Worm (Caenorhabditis elegans) whole organism, late embryonic: ENCODE results near the gene sec-61.A.
A peak's percentile ranks its signal among the peaks of the same experiment; 100 is the strongest.

Experiments used
- K02D7.2 ChIP-seq: sonication (generic microtip); optimal IDR thresholded peaks from 2 replicates; lab custom pipeline; 2017; ENCODE audit warnings: mild to moderate bottlenecking, missing genetic modification characterization, missing compliant biosample characterization
- K09A11.1 ChIP-seq: sonication (generic microtip); optimal IDR thresholded peaks from 2 replicates; lab custom pipeline; 2017; ENCODE audit warnings: antibody characterized with exemption, mild to moderate bottlenecking, missing genetic modification characterization, missing compliant biosample characterization; ENCODE audit not compliant: insufficient read depth
- ahr-1 ChIP-seq: sonication (generic microtip); optimal IDR thresholded peaks from 2 replicates; lab custom pipeline; 2016; ENCODE audit warnings: missing genetic modification characterization, missing compliant biosample characterization
- ama-1 ChIP-seq: fragments of 150-350 bp; optimal IDR thresholded peaks from 2 replicates; lab custom pipeline; 2014
- ceh-19 ChIP-seq: fragments of 200-800 bp; sonication (Bioruptor generic); optimal IDR thresholded peaks from 2 replicates; lab custom pipeline; 2018; ENCODE audit warnings: mild to moderate bottlenecking, missing genetic modification characterization, missing compliant biosample characterization
- ceh-24 ChIP-seq: sonication (generic microtip); optimal IDR thresholded peaks from 2 replicates; lab custom pipeline; 2016; ENCODE audit warnings: mild to moderate bottlenecking, missing genetic modification characterization, missing compliant biosample characterization
- ceh-31 ChIP-seq: sonication (generic microtip); optimal IDR thresholded peaks from 2 replicates; lab custom pipeline; 2016; ENCODE audit warnings: missing genetic modification characterization, missing compliant biosample characterization
- ceh-45 ChIP-seq: fragments of 200-800 bp; sonication (Bioruptor generic); IDR thresholded peaks from 2 replicates; pipeline ENCODE4 v1.3.6; 2022; ENCODE audit warnings: missing genetic modification reagents, missing genetic modification characterization, missing compliant biosample characterization
- che-1 ChIP-seq: sonication (generic microtip); optimal IDR thresholded peaks from 2 replicates; lab custom pipeline; 2016; ENCODE audit warnings: mild to moderate bottlenecking, missing genetic modification characterization, missing compliant biosample characterization
- dmd-4 ChIP-seq: sonication (generic microtip); optimal IDR thresholded peaks from 2 replicates; lab custom pipeline; 2016; ENCODE audit warnings: borderline replicate concordance, missing genetic modification characterization, missing compliant biosample characterization
- fkh-10 ChIP-seq: fragments of 150-350 bp; optimal IDR thresholded peaks from 2 replicates; lab custom pipeline; 2014; ENCODE audit warnings: missing biosample characterization, missing genetic modification reagents, missing genetic modification characterization
- fkh-6 ChIP-seq: sonication (generic microtip); optimal IDR thresholded peaks from 2 replicates; lab custom pipeline; 2016; ENCODE audit warnings: missing genetic modification characterization, missing compliant biosample characterization
- gmeb-2 ChIP-seq: sonication (generic microtip); optimal IDR thresholded peaks from 2 replicates; lab custom pipeline; 2016; ENCODE audit warnings: missing genetic modification characterization, inconsistent platforms, missing compliant biosample characterization
- hlh-13 ChIP-seq: fragments of 200-800 bp; sonication (Bioruptor generic); optimal IDR thresholded peaks from 2 replicates; lab custom pipeline; 2018; ENCODE audit warnings: mild to moderate bottlenecking, missing genetic modification characterization, missing compliant biosample characterization
- hlh-15 ChIP-seq: sonication (generic microtip); optimal IDR thresholded peaks from 2 replicates; lab custom pipeline; 2016; ENCODE audit warnings: missing genetic modification characterization, missing compliant biosample characterization
- hlh-6 ChIP-seq: sonication (generic microtip); optimal IDR thresholded peaks from 2 replicates; lab custom pipeline; 2016; ENCODE audit warnings: missing genotype, missing genetic modification characterization, missing compliant biosample characterization
- hlh-8 ChIP-seq: sonication (generic microtip); optimal IDR thresholded peaks from 2 replicates; lab custom pipeline; 2016; ENCODE audit warnings: missing genotype, missing genetic modification characterization, missing compliant biosample characterization
- madf-2 ChIP-seq: sonication (generic microtip); optimal IDR thresholded peaks from 2 replicates; lab custom pipeline; 2017; ENCODE audit warnings: missing genetic modification characterization, missing compliant biosample characterization
- mec-3 ChIP-seq: sonication (generic microtip); optimal IDR thresholded peaks from 2 replicates; lab custom pipeline; 2016; ENCODE audit warnings: borderline replicate concordance, missing genetic modification characterization, missing compliant biosample characterization
- nhr-232 ChIP-seq: sonication (generic microtip); optimal IDR thresholded peaks from 2 replicates; lab custom pipeline; 2016; ENCODE audit warnings: missing genetic modification characterization, missing compliant biosample characterization
- npax-4 ChIP-seq: sonication (generic microtip); optimal IDR thresholded peaks from 2 replicates; lab custom pipeline; 2016; ENCODE audit warnings: missing genetic modification characterization, missing compliant biosample characterization
- odd-2 ChIP-seq: sonication (generic microtip); optimal IDR thresholded peaks from 2 replicates; lab custom pipeline; 2017; ENCODE audit warnings: antibody characterized with exemption, mild to moderate bottlenecking, missing genetic modification characterization, missing compliant biosample characterization
- pax-1 ChIP-seq: fragments of 150-350 bp; optimal IDR thresholded peaks from 2 replicates; lab custom pipeline; 2014; ENCODE audit warnings: missing biosample characterization, missing genetic modification characterization
- sox-2 ChIP-seq: fragments of 200-800 bp; sonication (Bioruptor generic); IDR thresholded peaks from 2 replicates; pipeline ENCODE4 v1.3.6; 2022; ENCODE audit warnings: missing genetic modification reagents, missing genetic modification characterization, missing compliant biosample characterization
- syd-9 ChIP-seq: sonication (generic microtip); optimal IDR thresholded peaks from 2 replicates; lab custom pipeline; 2016; ENCODE audit warnings: mild to moderate bottlenecking, missing genetic modification characterization, moderate library complexity, missing compliant biosample characterization
- ttx-3 ChIP-seq: sonication (generic microtip); optimal IDR thresholded peaks from 2 replicates; lab custom pipeline; 2016; ENCODE audit warnings: missing genetic modification reagents, missing genetic modification characterization, missing compliant biosample characterization
- unc-3 ChIP-seq, 2 experiments: fragments of 200-800 bp in 1 of 2; sonication (Bioruptor generic) in 1 of 2; sonication (generic microtip) in 1 of 2; conservative IDR thresholded peaks in 1 of 2; optimal IDR thresholded peaks in 1 of 2; 2 replicates each; pipeline versions ENCODE4 v1.3.6 to Lab custom; 2016 to 2022; ENCODE audit warnings: missing compliant biosample characterization in 2 of 2, missing genetic modification characterization in 2 of 2, missing genetic modification reagents in 1 of 2
- unc-42 ChIP-seq: sonication (generic microtip); optimal IDR thresholded peaks from 2 replicates; lab custom pipeline; 2016; ENCODE audit warnings: missing genotype, missing genetic modification characterization, missing compliant biosample characterization
- unc-86 ChIP-seq: sonication (generic microtip); optimal IDR thresholded peaks from 2 replicates; lab custom pipeline; 2016; ENCODE audit warnings: missing genetic modification characterization, missing compliant biosample characterization
- ztf-16 ChIP-seq: sonication (generic microtip); optimal IDR thresholded peaks from 2 replicates; lab custom pipeline; 2017; ENCODE audit warnings: missing genetic modification characterization, missing compliant biosample characterization

The sec-61.A gene

DNA sequence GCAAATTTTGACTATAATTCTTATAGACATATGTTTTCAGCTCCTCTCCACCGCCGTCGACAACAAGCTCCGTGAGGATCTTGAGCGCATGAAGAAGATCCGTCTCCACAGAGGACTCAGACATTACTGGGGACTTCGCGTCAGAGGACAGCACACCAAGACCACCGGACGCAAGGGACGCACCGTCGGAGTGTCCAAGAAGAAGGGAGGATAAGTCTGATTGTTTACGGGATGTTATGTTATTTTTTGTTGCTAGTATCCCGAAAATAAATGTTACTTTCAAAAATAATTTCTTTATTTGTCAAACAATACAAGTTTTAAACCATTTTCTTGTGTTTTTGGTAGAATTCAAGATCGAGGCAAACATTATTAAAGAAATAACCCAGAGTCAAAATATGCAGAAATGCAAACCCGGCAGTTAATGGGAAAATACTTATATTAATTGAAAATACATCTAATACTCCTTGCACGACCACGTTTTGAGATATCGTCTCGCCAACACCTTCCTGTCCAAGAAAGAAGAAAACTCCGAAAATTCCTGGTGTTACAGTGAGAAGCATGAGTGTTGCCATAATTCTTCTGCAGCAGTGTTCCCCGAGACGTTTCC lies 1.2 kb upstream of the sec-61.A start (continued):
- TF ChIP-seq dmd-4 (tag; lab: Kevin White, UChicago): no peak
- TF ChIP-seq mec-3 (tag; lab: Kevin White, UChicago): no peak

DNA sequence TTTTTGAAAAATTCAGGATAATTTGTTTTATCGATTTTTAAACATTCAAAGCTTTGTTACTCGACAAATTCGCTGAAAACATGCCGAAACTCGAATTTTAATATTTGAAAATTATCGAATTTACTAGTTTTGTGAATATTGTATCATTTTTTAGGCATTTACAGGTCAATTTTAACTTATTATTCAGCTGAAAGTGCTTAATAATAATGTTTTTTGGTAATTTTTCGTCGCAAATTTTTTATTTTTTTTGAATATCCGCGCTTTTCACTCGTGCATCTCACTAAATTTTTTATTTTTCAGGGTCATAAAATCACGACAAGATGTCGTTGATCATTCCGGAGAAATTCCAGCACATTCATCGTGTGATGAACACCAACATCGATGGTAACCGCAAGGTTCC lies 315 bp upstream of the sec-61.A start, which contains the start of gene rps-18:
Gene rps-18, plus strand, starts transcription at position 301 of the 400 bp plus-strand sequence.
- no peak for TF ChIP-seq che-1 (tag; lab: Kevin White, UChicago)
- TF ChIP-seq unc-86 (tag; lab: Kevin White, UChicago): no peak
- no peak for TF ChIP-seq ceh-19
- TF ChIP-seq ama-1 (lab: Kevin White, UChicago): no peak
- no peak for TF ChIP-seq gmeb-2
- no peak for TF ChIP-seq hlh-8 (tag; lab: Kevin White, UChicago)
- TF ChIP-seq ahr-1: no peak
- no peak for TF ChIP-seq syd-9 (tag; lab: Kevin White, UChicago)
- no peak for TF ChIP-seq mec-3 (tag; lab: Kevin White, UChicago)
- TF ChIP-seq fkh-10 (GFP tag; lab: Kevin White, UChicago): no peak
- no peak for TF ChIP-seq dmd-4 (tag; lab: Kevin White, UChicago)
- TF ChIP-seq K02D7.2 (tag; lab: Kevin White, UChicago): no peak
- no peak for TF ChIP-seq madf-2 (tag; lab: Kevin White, UChicago)
- no peak for TF ChIP-seq npax-4
- no peak for TF ChIP-seq ztf-16
- no peak for TF ChIP-seq unc-3 (GFP tag; conservative IDR thresholded peaks at IDR 0.05; lab: Robert Waterston, UW)
- TF ChIP-seq unc-3 (tag; optimal IDR thresholded peaks at IDR 0.05; lab: Kevin White, UChicago): no peak
- no peak for TF ChIP-seq ceh-45
- TF ChIP-seq odd-2: no peak

DNA sequence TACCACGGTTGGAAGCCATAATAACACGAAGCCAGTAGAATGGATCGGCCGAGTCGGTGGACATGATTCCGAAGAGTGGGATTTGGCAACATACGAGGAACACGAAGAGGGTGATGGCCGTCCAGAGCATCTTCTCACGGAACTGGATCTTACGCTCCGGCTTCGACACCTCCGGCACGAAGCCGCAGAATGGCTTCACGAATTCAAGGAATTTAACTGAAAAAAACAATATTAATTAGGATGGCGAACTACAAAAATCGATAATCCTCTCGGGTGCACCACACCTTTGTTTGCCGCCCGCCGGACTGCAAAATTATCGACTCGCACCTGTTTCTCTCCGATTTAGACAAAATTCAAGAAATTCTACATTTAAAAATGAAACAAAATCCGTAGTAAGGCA lies 863 bp downstream of the sec-61.A start:
- TF ChIP-seq ztf-16: no peak

DNA sequence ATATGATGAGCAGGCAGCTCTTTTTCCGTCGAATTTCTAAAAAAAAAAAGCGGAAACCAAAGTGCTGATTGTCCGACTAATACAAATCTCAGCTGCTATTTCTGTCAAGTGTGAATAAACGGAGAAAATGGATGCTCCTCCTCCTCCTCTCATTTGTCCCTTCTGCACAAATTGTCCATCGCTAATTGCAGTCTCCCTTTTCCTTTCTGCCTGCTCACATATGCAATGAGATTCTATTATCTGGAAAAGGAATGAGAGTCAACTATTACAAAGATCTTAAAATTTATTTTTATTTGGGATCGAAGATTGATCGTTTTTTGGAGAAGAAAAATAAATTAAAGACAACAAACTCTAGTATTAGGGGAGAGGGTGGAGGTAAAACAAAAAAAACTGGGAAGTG lies 2.8 kb downstream of the sec-61.A start:
- TF ChIP-seq fkh-6 (tag; lab: Kevin White, UChicago) (no peak), npax-4 (no peak), hlh-6 (no peak), fkh-10 (GFP tag; lab: Kevin White, UChicago) (no peak), ama-1 (lab: Kevin White, UChicago) (peak; percentile 80)

DNA sequence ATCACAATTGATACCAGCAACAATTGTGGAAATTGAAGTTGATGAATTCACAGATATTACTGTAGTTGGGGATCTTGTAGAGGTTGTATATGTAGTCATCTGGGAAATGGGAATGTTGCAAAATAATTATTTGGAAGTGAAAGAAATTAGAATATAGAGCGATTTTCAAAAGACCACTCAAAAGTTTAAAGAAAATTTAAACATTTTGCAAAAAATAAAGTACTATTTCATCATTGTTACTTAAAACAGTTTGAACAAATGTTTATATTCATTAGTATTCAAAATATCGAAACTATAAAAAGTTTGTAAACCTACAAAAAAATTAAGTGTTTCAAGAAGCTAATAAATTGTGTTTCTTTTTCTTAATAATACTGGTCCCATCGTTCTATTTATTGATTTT lies 8.8 kb downstream of the sec-61.A start, which contains the start of gene Y57G11C.46:
Gene Y57G11C.46, minus strand, starts transcription at position 101 of the 400 bp plus-strand sequence.
- TF ChIP-seq hlh-13 (GFP tag; lab: Kevin White, UChicago) (no peak), che-1 (tag; lab: Kevin White, UChicago) (no peak), sox-2 (GFP tag; lab: Robert Waterston, UW) (no peak), hlh-15 (no peak), ceh-24 (tag; lab: Kevin White, UChicago) (no peak)
- TF ChIP-seq, all 69 proteins: peak for 0

DNA sequence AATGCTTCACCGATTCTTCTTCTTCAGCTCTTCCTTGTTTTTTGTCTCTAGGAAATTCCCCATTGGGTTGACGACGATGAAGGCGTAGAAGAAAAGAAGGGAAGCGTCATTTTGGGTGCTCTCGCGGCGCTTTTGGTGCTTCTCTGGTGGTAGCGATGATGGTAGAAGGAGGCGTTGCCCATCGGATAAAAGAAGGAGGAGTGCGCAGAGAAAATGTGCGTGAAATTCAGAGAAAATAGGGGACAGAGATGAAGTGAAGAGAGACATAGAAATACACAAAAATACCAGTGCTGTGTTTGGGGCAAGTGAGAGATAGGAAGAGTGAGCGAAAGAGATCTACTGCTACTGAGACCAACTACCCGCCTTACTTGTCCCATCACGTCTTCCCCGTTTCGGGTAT lies 18.2 kb downstream of the sec-61.A start, which contains the start of gene oig-5:
Gene oig-5, plus strand, starts transcription at position 301 of the 400 bp plus-strand sequence.
- TF ChIP-seq ceh-31 (tag; lab: Kevin White, UChicago) (peak; percentile 9), hlh-13 (GFP tag; lab: Kevin White, UChicago) (no peak)

DNA sequence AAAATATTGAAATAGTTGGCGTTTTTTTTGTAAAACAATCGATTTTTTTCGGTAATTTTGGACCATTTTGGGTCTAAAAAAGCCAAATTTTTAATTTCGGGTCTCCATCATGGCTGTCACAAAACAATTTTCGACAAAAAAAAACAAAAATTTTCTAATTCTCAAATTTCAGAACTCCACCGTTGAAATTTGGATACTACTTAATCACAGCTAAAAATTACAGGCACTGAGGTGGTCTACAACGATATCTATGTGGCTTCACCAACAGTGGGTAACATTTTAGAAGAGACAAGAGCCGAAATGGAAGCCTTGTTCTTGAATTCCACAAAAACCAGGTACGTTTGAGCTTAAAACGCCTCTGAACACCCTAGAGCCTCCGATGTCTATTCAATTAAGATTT lies 22.7 kb downstream of the sec-61.A start, which contains the start of gene Y57G11C.1142:
Gene Y57G11C.1142, plus strand, starts transcription at position 301 of the 400 bp plus-strand sequence.
- TF ChIP-seq hlh-6 (no peak), madf-2 (tag; lab: Kevin White, UChicago) (no peak), ttx-3 (tag; lab: Kevin White, UChicago) (no peak), pax-1 (tag; lab: Kevin White, UChicago) (no peak), ceh-31 (tag; lab: Kevin White, UChicago) (no peak), K09A11.1 (tag; lab: Kevin White, UChicago) (no peak), unc-42 (tag; lab: Kevin White, UChicago) (no peak), npax-4 (no peak), ahr-1 (no peak), ztf-16 (no peak), mec-3 (tag; lab: Kevin White, UChicago) (no peak), nhr-232 (tag; lab: Kevin White, UChicago) (no peak)
- TF ChIP-seq, all 69 proteins: peak for 0
